Worm (Caenorhabditis elegans) whole organism, L4 larva: ENCODE results near the gene W04G3.5.

Source experiments
- D1046.2 ChIP-seq: fragments of 200-800 bp; sonication (Bioruptor generic); IDR thresholded peaks from 2 replicates; pipeline ENCODE4 v1.3.6; 2022; ENCODE audit warnings: missing genetic modification characterization, missing compliant biosample characterization
- F26F4.8 ChIP-seq: fragments of 200-800 bp; sonication (Bioruptor generic); conservative IDR thresholded peaks from 2 replicates; pipeline ENCODE4 v1.3.6; 2022; ENCODE audit warnings: missing genetic modification characterization, missing compliant biosample characterization
- F37D6.2 ChIP-seq: sonication (generic microtip); optimal IDR thresholded peaks from 2 replicates; lab custom pipeline; 2016; ENCODE audit warnings: mild to moderate bottlenecking, missing genetic modification characterization, missing compliant biosample characterization
- T20F7.1 ChIP-seq: fragments of 200-800 bp; sonication (Bioruptor generic); optimal IDR thresholded peaks from 2 replicates; lab custom pipeline; 2018; ENCODE audit warnings: mild to moderate bottlenecking, missing genetic modification characterization, missing compliant biosample characterization
- Y48G9A.11 ChIP-seq: fragments of 200-800 bp; sonication (Bioruptor generic); IDR thresholded peaks from 2 replicates; pipeline ENCODE4 v1.3.6; 2022; ENCODE audit warnings: missing genetic modification reagents, missing genetic modification characterization, missing compliant biosample characterization
- Y75B8A.6 ChIP-seq: fragments of 200-800 bp; sonication (Bioruptor generic); IDR thresholded peaks from 2 replicates; pipeline ENCODE4 v1.3.6; 2022; ENCODE audit warnings: missing genetic modification reagents, missing genetic modification characterization, missing compliant biosample characterization
- ZK546.5 ChIP-seq, 2 experiments: sonication (generic microtip); optimal IDR thresholded peaks; 2 replicates each; lab custom pipeline; 2017; ENCODE audit warnings: missing biosample characterization in 2 of 2, missing genetic modification characterization in 2 of 2
- aly-2 ChIP-seq: sonication (generic microtip); optimal IDR thresholded peaks from 2 replicates; lab custom pipeline; 2018; ENCODE audit warnings: missing biosample characterization, missing genetic modification characterization
- arid-1 ChIP-seq: fragments of 200-800 bp; sonication (Bioruptor generic); conservative IDR thresholded peaks from 2 replicates; pipeline ENCODE4 v1.3.6; 2022; ENCODE audit warnings: missing genetic modification reagents, missing genetic modification characterization, missing compliant biosample characterization
- ceh-32 ChIP-seq: sonication (generic microtip); optimal IDR thresholded peaks from 2 replicates; lab custom pipeline; 2016; ENCODE audit warnings: mild to moderate bottlenecking, missing genetic modification characterization, missing compliant biosample characterization; ENCODE audit not compliant: poor library complexity
- ceh-82 ChIP-seq: sonication (generic microtip); optimal IDR thresholded peaks from 2 replicates; lab custom pipeline; 2017; ENCODE audit warnings: missing biosample characterization, missing genetic modification characterization
- daf-12 ChIP-seq: fragments of 150-350 bp; optimal IDR thresholded peaks from 2 replicates; lab custom pipeline; 2014; ENCODE audit warnings: missing biosample characterization, missing genetic modification reagents, missing genetic modification characterization
- daf-16 ChIP-seq, 3 experiments: sonication (generic microtip); optimal IDR thresholded peaks; 2 replicates each; lab custom pipeline; 2016 to 2017; ENCODE audit warnings: missing genetic modification characterization in 3 of 3, missing genetic modification reagents in 3 of 3, mild to moderate bottlenecking in 2 of 3, missing compliant biosample characterization in 2 of 3, missing biosample characterization in 1 of 3, moderate library complexity in 1 of 3
- dmd-6 ChIP-seq: fragments of 200-800 bp; sonication (Bioruptor generic); IDR thresholded peaks from 2 replicates; pipeline ENCODE4 v1.3.6; 2022; ENCODE audit warnings: missing genetic modification reagents, missing genetic modification characterization, missing compliant biosample characterization
- dmd-8 ChIP-seq: fragments of 200-800 bp; sonication (Bioruptor generic); IDR thresholded peaks from 2 replicates; pipeline ENCODE4 v1.3.6; 2022; ENCODE audit warnings: missing genetic modification characterization, missing compliant biosample characterization
- duxl-1 ChIP-seq: sonication (generic microtip); optimal IDR thresholded peaks from 2 replicates; lab custom pipeline; 2016; ENCODE audit warnings: mild to moderate bottlenecking, missing genetic modification characterization, moderate library complexity, missing compliant biosample characterization; ENCODE audit not compliant: poor library complexity
- egl-27 ChIP-seq: sonication (generic microtip); optimal IDR thresholded peaks from 3 replicates; lab custom pipeline; 2017; ENCODE audit warnings: missing biosample characterization, missing genetic modification reagents, missing genetic modification characterization
- egl-43 ChIP-seq: fragments of 200-800 bp; sonication (Bioruptor generic); IDR thresholded peaks from 2 replicates; pipeline ENCODE4 v1.3.6; 2022; ENCODE audit warnings: missing genetic modification reagents, missing genetic modification characterization, missing compliant biosample characterization
- gei-8 ChIP-seq: fragments of 200-800 bp; sonication (Bioruptor generic); optimal IDR thresholded peaks from 2 replicates; lab custom pipeline; 2018; ENCODE audit warnings: mild to moderate bottlenecking, missing genetic modification characterization, missing compliant biosample characterization
- hlh-30 ChIP-seq: sonication (generic microtip); optimal IDR thresholded peaks from 2 replicates; lab custom pipeline; 2017; ENCODE audit warnings: antibody characterized with exemption, mild to moderate bottlenecking, missing genetic modification characterization, missing compliant biosample characterization; ENCODE audit not compliant: insufficient read depth
- jun-1 ChIP-seq: fragments of 150-350 bp; optimal IDR thresholded peaks from 2 replicates; lab custom pipeline; 2014; ENCODE audit warnings: missing biosample characterization, missing genetic modification reagents, missing genetic modification characterization
- lin-1 ChIP-seq: fragments of 200-800 bp; sonication (Bioruptor generic); IDR thresholded peaks from 2 replicates; pipeline ENCODE4 v1.3.6; 2022; ENCODE audit warnings: missing genetic modification reagents, missing genetic modification characterization, missing compliant biosample characterization
- lin-13 ChIP-seq: fragments of 150-350 bp; optimal IDR thresholded peaks from 2 replicates; lab custom pipeline; 2014; ENCODE audit warnings: missing biosample characterization, missing genetic modification reagents, missing genetic modification characterization
- lin-15B ChIP-seq: fragments of 150-350 bp; sonication (generic microtip); optimal IDR thresholded peaks from 3 replicates; lab custom pipeline; 2014; ENCODE audit warnings: missing biosample characterization, missing genetic modification characterization
- lin-38 ChIP-seq: fragments of 200-800 bp; sonication (Bioruptor generic); IDR thresholded peaks from 2 replicates; pipeline ENCODE4 v1.3.6; 2022; ENCODE audit warnings: missing genetic modification reagents, missing genetic modification characterization, missing compliant biosample characterization
- lin-39 ChIP-seq: fragments of 150-350 bp; optimal IDR thresholded peaks from 2 replicates; lab custom pipeline; 2014; ENCODE audit warnings: missing biosample characterization, missing genetic modification reagents, missing genetic modification characterization
- lir-3 ChIP-seq: sonication (generic microtip); optimal IDR thresholded peaks from 2 replicates; lab custom pipeline; 2016; ENCODE audit warnings: mild to moderate bottlenecking, missing genetic modification characterization, missing compliant biosample characterization
- lsy-2 ChIP-seq, 2 experiments: fragments of 150-350 bp in 1 of 2; sonication (generic microtip) in 1 of 2; optimal IDR thresholded peaks; 2 replicates each; lab custom pipeline; 2014 to 2017; ENCODE audit warnings: missing biosample characterization in 2 of 2, missing genetic modification characterization in 2 of 2
- mdt-29 ChIP-seq: fragments of 200-800 bp; sonication (Bioruptor generic); IDR thresholded peaks from 2 replicates; pipeline ENCODE4 v1.3.6; 2022; ENCODE audit warnings: missing genetic modification reagents, missing genetic modification characterization, missing compliant biosample characterization
- mes-2 ChIP-seq: sonication (generic microtip); optimal IDR thresholded peaks from 2 replicates; lab custom pipeline; 2016; ENCODE audit warnings: missing genotype, mild to moderate bottlenecking, missing genetic modification characterization, missing compliant biosample characterization; ENCODE audit not compliant: poor library complexity, severe bottlenecking
- mxl-3 ChIP-seq: fragments of 200-800 bp; sonication (Bioruptor generic); optimal IDR thresholded peaks from 2 replicates; lab custom pipeline; 2018; ENCODE audit warnings: mild to moderate bottlenecking, missing genetic modification characterization, missing compliant biosample characterization
- nhr-10 ChIP-seq: fragments of 150-350 bp; optimal IDR thresholded peaks from 2 replicates; lab custom pipeline; 2014; ENCODE audit warnings: missing biosample characterization, missing genetic modification characterization
- nhr-102 ChIP-seq: sonication (generic microtip); optimal IDR thresholded peaks from 2 replicates; lab custom pipeline; 2016; ENCODE audit warnings: mild to moderate bottlenecking, missing genetic modification characterization, moderate library complexity, missing compliant biosample characterization
- nhr-11 ChIP-seq: fragments of 150-350 bp; optimal IDR thresholded peaks from 2 replicates; lab custom pipeline; 2014; ENCODE audit warnings: missing biosample characterization, missing genetic modification characterization
- nhr-237 ChIP-seq: sonication (generic microtip); optimal IDR thresholded peaks from 2 replicates; lab custom pipeline; 2017; ENCODE audit warnings: missing biosample characterization, missing genetic modification characterization
- nhr-28 ChIP-seq: fragments of 150-350 bp; optimal IDR thresholded peaks from 2 replicates; lab custom pipeline; 2014; ENCODE audit warnings: missing biosample characterization, missing genetic modification characterization
- nhr-76 ChIP-seq: fragments of 150-350 bp; optimal IDR thresholded peaks from 2 replicates; lab custom pipeline; 2014; ENCODE audit warnings: missing biosample characterization, missing genetic modification characterization
- nhr-77 ChIP-seq: fragments of 150-350 bp; optimal IDR thresholded peaks from 2 replicates; lab custom pipeline; 2014; ENCODE audit warnings: missing biosample characterization, missing genetic modification characterization
- pha-4 ChIP-seq, 2 experiments: fragments of 150-350 bp in 1 of 2; fragments of 200-800 bp in 1 of 2; sonication (Bioruptor generic) in 1 of 2; IDR thresholded peaks in 1 of 2; optimal IDR thresholded peaks in 1 of 2; 2 replicates each; pipeline versions ENCODE4 v1.3.6 to Lab custom; 2014 to 2022; ENCODE audit warnings: missing genetic modification characterization in 2 of 2, missing genetic modification reagents in 2 of 2, missing biosample characterization in 1 of 2, missing compliant biosample characterization in 1 of 2
- rbr-2 ChIP-seq: sonication (generic microtip); optimal IDR thresholded peaks from 2 replicates; lab custom pipeline; 2016; ENCODE audit warnings: missing genotype, missing genetic modification characterization, missing compliant biosample characterization
- saeg-2 ChIP-seq: fragments of 200-800 bp; sonication (Bioruptor generic); IDR thresholded peaks from 2 replicates; pipeline ENCODE4 v1.3.6; 2022; ENCODE audit warnings: missing genetic modification reagents, missing genetic modification characterization, missing compliant biosample characterization
- sdz-12 ChIP-seq: fragments of 200-800 bp; sonication (Bioruptor generic); optimal IDR thresholded peaks from 2 replicates; lab custom pipeline; 2018; ENCODE audit warnings: mild to moderate bottlenecking, missing genetic modification characterization, missing compliant biosample characterization
- snpc-1.2 ChIP-seq: fragments of 200-800 bp; sonication (Bioruptor generic); IDR thresholded peaks from 2 replicates; pipeline ENCODE4 v1.3.6; 2022; ENCODE audit warnings: missing genetic modification reagents, missing genetic modification characterization, missing compliant biosample characterization
- snpc-4 ChIP-seq: fragments of 150-350 bp; optimal IDR thresholded peaks from 2 replicates; lab custom pipeline; 2014; ENCODE audit warnings: missing biosample characterization, missing genetic modification characterization
- spr-1 ChIP-seq: sonication (generic microtip); optimal IDR thresholded peaks from 2 replicates; lab custom pipeline; 2016; ENCODE audit warnings: mild to moderate bottlenecking, missing genetic modification characterization, missing compliant biosample characterization
- spr-3 ChIP-seq: fragments of 200-800 bp; sonication (Bioruptor generic); optimal IDR thresholded peaks from 2 replicates; lab custom pipeline; 2018; ENCODE audit warnings: mild to moderate bottlenecking, missing genetic modification characterization, missing compliant biosample characterization
- tag-97 ChIP-seq: fragments of 200-800 bp; sonication (Bioruptor generic); IDR thresholded peaks from 2 replicates; pipeline ENCODE4 v1.3.6; 2022; ENCODE audit warnings: missing genetic modification characterization, missing compliant biosample characterization
- tra-1 ChIP-seq: fragments of 200-800 bp; sonication (Bioruptor generic); IDR thresholded peaks from 2 replicates; pipeline ENCODE4 v1.3.6; 2022; ENCODE audit warnings: missing genetic modification reagents, missing genetic modification characterization, missing compliant biosample characterization
- zfp-2 ChIP-seq: sonication (generic microtip); optimal IDR thresholded peaks from 2 replicates; lab custom pipeline; 2016; ENCODE audit warnings: mild to moderate bottlenecking, missing genetic modification characterization, missing compliant biosample characterization

Gene W04G3.5

ce11 chrX:11093985-11094593, 20.6 kb downstream of the W04G3.5 start (continued):
- TF ChIP-seq F26F4.8 (GFP tag; lab: Robert Waterston, UW) (no peak), nhr-102 (tag; lab: Kevin White, UChicago) (peak; percentile 100), snpc-4 (tag; lab: Kevin White, UChicago) (peak; percentile 31), dmd-6 (GFP tag; lab: Robert Waterston, UW) (peak; percentile 99), zfp-2 (tag; lab: Kevin White, UChicago) (peak; percentile 90), gei-8 (peak; percentile 95), ZK546.5 (tag; optimal IDR thresholded peaks at IDR 0.05; lab: Kevin White, UChicago) (peak; percentile 67 to 83), Y48G9A.11 (GFP tag; lab: Robert Waterston, UW) (no peak; the same call in 1 of the 2 replicates), hlh-30 (tag; lab: Kevin White, UChicago) (peak; percentile 96), F37D6.2 (tag; lab: Kevin White, UChicago) (peak; percentile 100), mes-2 (tag; lab: Kevin White, UChicago) (peak; percentile 98), Y75B8A.6 (GFP tag; lab: Robert Waterston, UW) (peak; percentile 94), lsy-2 (tag; optimal IDR thresholded peaks at IDR 0.05; lab: Kevin White, UChicago) (peak; percentile 98), nhr-77 (tag; lab: Kevin White, UChicago) (peak; percentile 100), ceh-82 (tag; lab: Kevin White, UChicago) (peak; percentile 90), lin-39 (peak; percentile 100), lin-38 (peak; percentile 91), mdt-29 (peak; percentile 97), saeg-2 (GFP tag; lab: Robert Waterston, UW) (peak; percentile 99), lin-13 (GFP tag; lab: Kevin White, UChicago) (peak; percentile 99), spr-3 (GFP tag; lab: Kevin White, UChicago) (peak; percentile 99), pha-4 (GFP tag; IDR thresholded peaks at IDR 0.05; lab: Robert Waterston, UW) (peak; percentile 98), pha-4 (tag; optimal IDR thresholded peaks at IDR 0.05; lab: Kevin White, UChicago) (peak; percentile 100), daf-16 (GFP tag; optimal IDR thresholded peaks at IDR 0.05; lab: Kevin White, UChicago) (peak; percentile 97 to 99), daf-16 (tag; optimal IDR thresholded peaks at IDR 0.05; lab: Kevin White, UChicago) (peak; percentile 98), jun-1 (tag; lab: Kevin White, UChicago) (peak; percentile 100), egl-27 (peak; percentile 97), lir-3 (tag; lab: Kevin White, UChicago) (peak; percentile 94), nhr-237 (peak; percentile 98), mxl-3 (GFP tag; lab: Kevin White, UChicago) (peak; percentile 98), spr-1 (tag; lab: Kevin White, UChicago) (peak; percentile 99), nhr-76 (peak; percentile 88), dmd-8 (GFP tag; lab: Robert Waterston, UW) (peak; percentile 90), lin-15B (tag; lab: Kevin White, UChicago) (peak; percentile 82), tag-97 (GFP tag; lab: Robert Waterston, UW) (peak; percentile 97), daf-12 (tag; lab: Kevin White, UChicago) (peak; percentile 24), egl-43 (GFP tag; lab: Robert Waterston, UW) (peak; percentile 100), lin-1 (GFP tag; lab: Robert Waterston, UW) (peak; percentile 97), nhr-10 (peak; percentile 100), sdz-12 (GFP tag; lab: Kevin White, UChicago) (peak; percentile 90), T20F7.1 (peak; percentile 94), nhr-11 (peak; percentile 97), rbr-2 (tag; lab: Kevin White, UChicago) (peak; percentile 100), aly-2 (tag; lab: Kevin White, UChicago) (peak; percentile 73), duxl-1 (peak; percentile 99), ceh-32 (tag; lab: Kevin White, UChicago) (peak; percentile 93), arid-1 (GFP tag; lab: Robert Waterston, UW) (peak; percentile 96), tra-1 (GFP tag; lab: Robert Waterston, UW) (peak; percentile 98), D1046.2 (GFP tag; lab: Robert Waterston, UW) (peak; percentile 94), nhr-28 (tag; lab: Kevin White, UChicago) (peak; percentile 98), snpc-1.2 (GFP tag; lab: Robert Waterston, UW) (peak; percentile 80)
